Worm (Caenorhabditis elegans) whole organism, young adult: ENCODE data around the gene cnc-2.
A peak's percentile ranks its signal among the peaks of the same experiment; 100 is the strongest.

Source experiments
- F57A8.1 ChIP-seq: fragments of 200-800 bp; sonication (Bioruptor generic); optimal IDR thresholded peaks from 2 replicates; lab custom pipeline; 2018; ENCODE audit warnings: mild to moderate bottlenecking, missing genetic modification characterization, moderate library complexity, missing compliant biosample characterization
- ama-1 ChIP-seq, 3 experiments: fragments of 150-350 bp in 1 of 3; sonication (generic microtip) in 2 of 3; optimal IDR thresholded peaks; 2 replicates each; lab custom pipeline; 2014 to 2018; ENCODE audit warnings: missing biosample characterization in 2 of 3, missing genetic modification characterization in 2 of 3, missing genetic modification reagents in 2 of 3
- attf-5 ChIP-seq: fragments of 200-800 bp; sonication (Bioruptor generic); optimal IDR thresholded peaks from 2 replicates; lab custom pipeline; 2018; ENCODE audit warnings: mild to moderate bottlenecking, missing genetic modification characterization, missing compliant biosample characterization
- ceh-58 ChIP-seq: fragments of 200-800 bp; sonication (Bioruptor generic); IDR thresholded peaks from 2 replicates; pipeline ENCODE4 v1.3.6; 2022; ENCODE audit warnings: missing genetic modification characterization, missing compliant biosample characterization
- die-1 ChIP-seq: sonication (generic microtip); optimal IDR thresholded peaks from 2 replicates; lab custom pipeline; 2016; ENCODE audit warnings: missing genotype, mild to moderate bottlenecking, missing genetic modification characterization, missing compliant biosample characterization
- dpl-1 ChIP-seq: fragments of 150-350 bp; optimal IDR thresholded peaks from 2 replicates; lab custom pipeline; 2014; ENCODE audit warnings: missing biosample characterization, missing genetic modification reagents, missing genetic modification characterization
- nfyb-1 ChIP-seq: fragments of 200-800 bp; sonication (Bioruptor generic); IDR thresholded peaks from 2 replicates; pipeline ENCODE4 v1.3.6; 2022; ENCODE audit warnings: missing genetic modification reagents, missing genetic modification characterization, missing compliant biosample characterization
- nhr-120 ChIP-seq: fragments of 200-800 bp; sonication (Bioruptor generic); IDR thresholded peaks from 2 replicates; pipeline ENCODE4 v1.3.6; 2022; ENCODE audit warnings: missing genetic modification characterization, missing compliant biosample characterization
- nhr-90 ChIP-seq: sonication (generic microtip); optimal IDR thresholded peaks from 2 replicates; lab custom pipeline; 2016; ENCODE audit warnings: missing genotype, mild to moderate bottlenecking, missing genetic modification characterization, missing compliant biosample characterization
- pha-4 ChIP-seq: fragments of 150-350 bp; sonication (generic microtip); optimal IDR thresholded peaks from 2 replicates; lab custom pipeline; 2014; ENCODE audit warnings: missing biosample characterization, missing genetic modification reagents, missing genetic modification characterization
- snpc-4 ChIP-seq, 5 experiments: fragments of 150-350 bp in 1 of 5; sonication (generic microtip) in 4 of 5; optimal IDR thresholded peaks; 2 replicates each; lab custom pipeline; 2014 to 2018; ENCODE audit warnings: missing genetic modification characterization in 5 of 5, missing biosample characterization in 3 of 5, antibody characterized with exemption in 2 of 5, mild to moderate bottlenecking in 2 of 5, missing compliant biosample characterization in 2 of 5, missing genotype in 2 of 5, moderate library complexity in 2 of 5, missing genetic modification reagents in 1 of 5
- somi-1 ChIP-seq: fragments of 200-800 bp; sonication (Bioruptor generic); optimal IDR thresholded peaks from 2 replicates; lab custom pipeline; 2018; ENCODE audit warnings: mild to moderate bottlenecking, missing genetic modification characterization, missing compliant biosample characterization
- ztf-18 ChIP-seq: sonication (generic microtip); optimal IDR thresholded peaks from 2 replicates; lab custom pipeline; 2016; ENCODE audit warnings: missing genotype, mild to moderate bottlenecking, missing genetic modification characterization, missing compliant biosample characterization

DNA sequence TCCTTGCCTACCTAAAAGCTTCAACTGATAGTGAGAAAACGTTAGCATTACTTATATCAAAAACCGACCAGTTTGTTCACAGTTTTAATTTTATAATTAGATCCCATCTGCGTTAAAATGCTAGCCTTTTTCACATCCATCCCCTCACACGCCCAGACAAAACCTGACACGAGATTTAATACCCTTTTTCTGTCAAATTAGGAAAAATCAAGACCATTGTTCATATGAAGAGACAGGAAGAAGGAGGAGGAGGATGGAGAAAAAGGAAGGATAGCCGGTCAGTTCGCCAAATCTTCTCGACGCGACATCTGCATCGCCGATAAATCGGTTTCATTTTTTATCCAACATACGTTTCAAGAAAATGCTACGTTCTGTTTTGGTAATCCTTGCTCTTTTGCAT is 2.3 kb downstream of the cnc-2 start, which contains the start of gene cnc-3:
- TF ChIP-seq nfyb-1 (GFP tag; lab: Robert Waterston, UW): 0 out of 2 replicates have a peak, but pooled peaks have one; percentile 45
- no peak for TF ChIP-seq pha-4 (tag; lab: Kevin White, UChicago)
- no peak for TF ChIP-seq ama-1 (optimal IDR thresholded peaks at IDR 0.05; lab: Kevin White, UChicago)
- TF ChIP-seq ama-1 (GFP tag; optimal IDR thresholded peaks at IDR 0.05; lab: Kevin White, UChicago): no peak
- no peak for TF ChIP-seq attf-5 (GFP tag; lab: Kevin White, UChicago)
- TF ChIP-seq somi-1: no peak
- TF ChIP-seq nhr-120 (GFP tag; lab: Robert Waterston, UW): no peak
- TF ChIP-seq ztf-18: no peak
- no peak for TF ChIP-seq ceh-58 (GFP tag; lab: Robert Waterston, UW)
- TF ChIP-seq die-1: no peak
- TF ChIP-seq nhr-90: no peak
- no peak for TF ChIP-seq snpc-4 (GFP tag; optimal IDR thresholded peaks at IDR 0.05; lab: Kevin White, UChicago)
- no peak for TF ChIP-seq snpc-4 (tag; optimal IDR thresholded peaks at IDR 0.05; lab: Kevin White, UChicago)
- no peak for TF ChIP-seq dpl-1 (GFP tag; lab: Kevin White, UChicago)
- TF ChIP-seq F57A8.1 (GFP tag; lab: Kevin White, UChicago): no peak
